Worm (Caenorhabditis elegans): Measurements from ENCODE around the gene fbxb-78.

ce11 chrIV:4712376-4712775 is 25.0 kb upstream of the fbxb-78 start, which contains the start of gene yars-2:
- no peak for TF ChIP-seq scrt-1 (GFP tag; IDR thresholded peaks at IDR 0.05)
- peak; percentile 65 for TF ChIP-seq ama-1 (optimal IDR thresholded peaks at IDR 0.05)
- TF ChIP-seq tra-4 (tag; optimal IDR thresholded peaks at IDR 0.05) = no peak
- no peak for TF ChIP-seq tbx-11 (GFP tag; IDR thresholded peaks at IDR 0.05)
- TF ChIP-seq F13C5.2 (tag; optimal IDR thresholded peaks at IDR 0.05) = no peak
- no peak for TF ChIP-seq flt-1 (GFP tag; IDR thresholded peaks at IDR 0.05)
- TF ChIP-seq hmg-4 (GFP tag; optimal IDR thresholded peaks at IDR 0.05) = no peak
- TF ChIP-seq aly-1 (tag; optimal IDR thresholded peaks at IDR 0.05) = no peak
- TF ChIP-seq hnd-1 (tag; optimal IDR thresholded peaks at IDR 0.05) = no peak
- TF ChIP-seq B0310.2 (tag; optimal IDR thresholded peaks at IDR 0.05) = no peak
- TF ChIP-seq pes-1 (GFP tag; IDR thresholded peaks at IDR 0.05) = peak; percentile 61; the same call in 1 of the 2 replicates
